Fruit fly (Drosophila melanogaster) whole organism, embryonic: Measurements from ENCODE around the gene CG31495.

ENCODE experiments used
- ATbp ChIP-seq: fragments of 200-800 bp; sonication (Bioruptor generic); optimal IDR thresholded peaks from 2 replicates; lab custom pipeline; 2017; ENCODE audit warnings: missing biosample characterization, mild to moderate bottlenecking, missing genetic modification characterization, missing genetic modification reagents
- CG10147 ChIP-seq: fragments of 200-800 bp; sonication (Bioruptor generic); optimal IDR thresholded peaks from 2 replicates; lab custom pipeline; 2019; ENCODE audit warnings: missing biosample characterization, mild to moderate bottlenecking, missing genetic modification characterization, moderate library complexity
- CG10267 ChIP-seq: fragments of 200-800 bp; sonication (Bioruptor generic); optimal IDR thresholded peaks from 2 replicates; lab custom pipeline; 2018; ENCODE audit warnings: missing biosample characterization, mild to moderate bottlenecking, missing genetic modification characterization, moderate library complexity
- CG11398 ChIP-seq: fragments of 200-800 bp; sonication (Bioruptor generic); optimal IDR thresholded peaks from 2 replicates; lab custom pipeline; 2016; ENCODE audit warnings: missing biosample characterization, missing genetic modification characterization
- CG12769 ChIP-seq: fragments of 200-800 bp; sonication (Bioruptor generic); optimal IDR thresholded peaks from 2 replicates; lab custom pipeline; 2019; ENCODE audit warnings: missing biosample characterization, mild to moderate bottlenecking, missing genetic modification characterization, moderate library complexity
- CG13775 ChIP-seq: fragments of 200-800 bp; sonication (Bioruptor generic); optimal IDR thresholded peaks from 3 replicates; lab custom pipeline; 2017; ENCODE audit warnings: missing biosample characterization, mild to moderate bottlenecking, missing genetic modification characterization
- CG14965 ChIP-seq: fragments of 200-800 bp; sonication (Bioruptor generic); optimal IDR thresholded peaks from 2 replicates; lab custom pipeline; 2016; ENCODE audit warnings: missing biosample characterization, missing genetic modification characterization, borderline replicate concordance
- CG15011 ChIP-seq: fragments of 200-800 bp; sonication (Bioruptor generic); optimal IDR thresholded peaks from 3 replicates; lab custom pipeline; 2018; ENCODE audit warnings: missing biosample characterization, mild to moderate bottlenecking, missing genetic modification characterization
- CG16779 ChIP-seq: fragments of 200-800 bp; sonication (Bioruptor generic); IDR thresholded peaks from 2 replicates; pipeline ENCODE4 v1.3.6; 2022; ENCODE audit warnings: missing biosample characterization, missing genetic modification characterization
- CG17361 ChIP-seq: fragments of 200-800 bp; sonication (Bioruptor generic); IDR thresholded peaks from 3 replicates; pipeline ENCODE4 v1.3.6; 2022; ENCODE audit warnings: missing biosample characterization, missing genetic modification characterization
- CG2199 ChIP-seq: fragments of 200-800 bp; sonication (Bioruptor generic); IDR thresholded peaks from 3 replicates; pipeline ENCODE4 v1.3.6; 2022; ENCODE audit warnings: missing biosample characterization, missing genetic modification characterization
- CG32767 ChIP-seq: fragments of 200-800 bp; sonication (Bioruptor generic); IDR thresholded peaks from 2 replicates; pipeline ENCODE4 v1.3.6; 2022; ENCODE audit warnings: missing biosample characterization, missing genetic modification characterization
- CG4707 ChIP-seq: fragments of 200-800 bp; sonication (Bioruptor generic); optimal IDR thresholded peaks from 2 replicates; lab custom pipeline; 2018; ENCODE audit warnings: missing biosample characterization, mild to moderate bottlenecking, missing genetic modification characterization, moderate library complexity
- CG4820 ChIP-seq: fragments of 200-800 bp; sonication (Bioruptor generic); optimal IDR thresholded peaks from 3 replicates; lab custom pipeline; 2016; ENCODE audit warnings: missing biosample characterization, missing genetic modification characterization
- CG8281 ChIP-seq: fragments of 200-800 bp; sonication (Bioruptor generic); optimal IDR thresholded peaks from 2 replicates; lab custom pipeline; 2018; ENCODE audit warnings: missing biosample characterization, mild to moderate bottlenecking, missing genetic modification characterization, moderate library complexity
- CG8388 ChIP-seq: fragments of 200-800 bp; sonication (Bioruptor generic); optimal IDR thresholded peaks from 2 replicates; lab custom pipeline; 2019; ENCODE audit warnings: missing biosample characterization, mild to moderate bottlenecking, missing genetic modification characterization, moderate library complexity
- CG8478 ChIP-seq: fragments of >200 bp; optimal IDR thresholded peaks from 2 replicates; lab custom pipeline; 2018
- CG8924 ChIP-seq: fragments of 200-800 bp; optimal IDR thresholded peaks from 3 replicates; lab custom pipeline; 2019; ENCODE audit warnings: missing biosample characterization, mild to moderate bottlenecking, missing genetic modification characterization, moderate library complexity
- Deaf1 ChIP-seq: fragments of 200-800 bp; optimal IDR thresholded peaks from 3 replicates; lab custom pipeline; 2019; ENCODE audit warnings: missing biosample characterization, mild to moderate bottlenecking, missing genetic modification characterization, moderate library complexity
- Dip2 ChIP-seq: fragments of 200-800 bp; sonication (Bioruptor generic); IDR thresholded peaks from 2 replicates; pipeline ENCODE4 v1.3.6; 2022; ENCODE audit warnings: missing biosample characterization, missing genetic modification characterization
- Dip3 ChIP-seq: fragments of 200-800 bp; sonication (Bioruptor generic); optimal IDR thresholded peaks from 3 replicates; lab custom pipeline; 2016; ENCODE audit warnings: missing biosample characterization, missing genetic modification characterization
- Drgx ChIP-seq: fragments of 200-800 bp; sonication (Bioruptor generic); IDR thresholded peaks from 2 replicates; pipeline ENCODE4 v1.3.6; 2022; ENCODE audit warnings: missing biosample characterization, missing genetic modification characterization
- Hr78 ChIP-seq, 2 experiments: fragments of 200-800 bp in 1 of 2; fragments of >200 bp in 1 of 2; sonication (Bioruptor generic) in 1 of 2; optimal IDR thresholded peaks; 2 replicates each; lab custom pipeline; 2017 to 2019; ENCODE audit warnings: missing biosample characterization in 2 of 2, missing genetic modification characterization in 2 of 2, mild to moderate bottlenecking in 1 of 2, moderate library complexity in 1 of 2
- Hsf ChIP-seq: fragments of 200-800 bp; sonication (Bioruptor generic); optimal IDR thresholded peaks from 3 replicates; lab custom pipeline; 2016; ENCODE audit warnings: missing biosample characterization, missing genetic modification characterization
- Ptx1 ChIP-seq: fragments of 200-800 bp; sonication (Bioruptor generic); IDR thresholded peaks from 2 replicates; pipeline ENCODE4 v1.3.6; 2022; ENCODE audit warnings: missing biosample characterization, missing genetic modification characterization
- Scr ChIP-seq: fragments of 200-800 bp; sonication (Bioruptor generic); IDR thresholded peaks from 2 replicates; pipeline ENCODE4 v1.3.6; 2022; ENCODE audit warnings: missing biosample characterization, missing genetic modification characterization; ENCODE audit not compliant: partially characterized antibody
- Trl ChIP-seq, 3 experiments: fragments of >200 bp in 2 of 3; fragments of 200-800 bp in 1 of 3; sonication (Bioruptor generic) in 1 of 3; optimal IDR thresholded peaks; 2 replicates in 1 of 3; 3 replicates in 2 of 3; lab custom pipeline; 2016 to 2017; ENCODE audit warnings: missing biosample characterization in 1 of 3, missing genetic modification characterization in 1 of 3
- ara ChIP-seq: fragments of 200-800 bp; sonication (Bioruptor generic); IDR thresholded peaks from 2 replicates; pipeline ENCODE4 v1.3.6; 2022; ENCODE audit warnings: missing biosample characterization, missing genetic modification characterization
- bigmax ChIP-seq: fragments of 200-800 bp; sonication (Bioruptor generic); optimal IDR thresholded peaks from 2 replicates; lab custom pipeline; 2018; ENCODE audit warnings: missing biosample characterization, mild to moderate bottlenecking, missing genetic modification characterization
- cato ChIP-seq: fragments of 200-800 bp; sonication (Bioruptor generic); optimal IDR thresholded peaks from 2 replicates; lab custom pipeline; 2016; ENCODE audit warnings: missing biosample characterization, missing genetic modification characterization, borderline replicate concordance
- crol ChIP-seq: fragments of 200-800 bp; sonication (Bioruptor generic); IDR thresholded peaks from 2 replicates; pipeline ENCODE4 v1.3.6; 2022; ENCODE audit warnings: missing biosample characterization, missing genetic modification characterization
- crp ChIP-seq, 2 experiments: fragments of 200-800 bp; sonication (Bioruptor generic); optimal IDR thresholded peaks; 2 replicates in 1 of 2; 3 replicates in 1 of 2; lab custom pipeline; 2017; ENCODE audit warnings: missing biosample characterization in 2 of 2, missing genetic modification characterization in 2 of 2, mild to moderate bottlenecking in 1 of 2, moderate library complexity in 1 of 2
- dati ChIP-seq: fragments of 200-800 bp; sonication (Bioruptor generic); IDR thresholded peaks from 2 replicates; pipeline ENCODE4 v1.3.6; 2022; ENCODE audit warnings: missing biosample characterization, missing genetic modification characterization
- disco-r ChIP-seq: fragments of 200-800 bp; sonication (Bioruptor generic); optimal IDR thresholded peaks from 2 replicates; lab custom pipeline; 2016; ENCODE audit warnings: missing biosample characterization, missing genetic modification characterization
- dpn ChIP-seq, 2 experiments: fragments of 200-800 bp; sonication (Bioruptor generic); optimal IDR thresholded peaks; 3 replicates each; lab custom pipeline; 2016; ENCODE audit warnings: missing biosample characterization in 2 of 2, missing genetic modification characterization in 2 of 2
- ftz-f1 ChIP-seq: fragments of 200-800 bp; sonication (Bioruptor generic); optimal IDR thresholded peaks from 2 replicates; lab custom pipeline; 2016; ENCODE audit warnings: missing biosample characterization, missing genetic modification characterization
- gro ChIP-seq: fragments of 200-800 bp; sonication (Bioruptor generic); optimal IDR thresholded peaks from 2 replicates; lab custom pipeline; 2016; ENCODE audit warnings: missing biosample characterization, missing genetic modification characterization
- her ChIP-seq: fragments of 200-800 bp; sonication (Bioruptor generic); optimal IDR thresholded peaks from 2 replicates; lab custom pipeline; 2016; ENCODE audit warnings: missing biosample characterization, missing genetic modification characterization
- maf-S ChIP-seq: fragments of 200-800 bp; sonication (Bioruptor generic); optimal IDR thresholded peaks from 2 replicates; lab custom pipeline; 2016; ENCODE audit warnings: missing biosample characterization, missing genetic modification characterization
- mirr ChIP-seq: fragments of 200-800 bp; sonication (Bioruptor generic); optimal IDR thresholded peaks from 3 replicates; lab custom pipeline; 2018; ENCODE audit warnings: missing biosample characterization, mild to moderate bottlenecking, missing genetic modification characterization
- nom ChIP-seq: fragments of 200-800 bp; sonication (Bioruptor generic); optimal IDR thresholded peaks from 2 replicates; lab custom pipeline; 2017; ENCODE audit warnings: missing biosample characterization, missing genetic modification characterization, mild to moderate bottlenecking, moderate library complexity, missing genetic modification reagents
- odd ChIP-seq: fragments of 200-800 bp; sonication (Bioruptor generic); optimal IDR thresholded peaks from 2 replicates; lab custom pipeline; 2017; ENCODE audit warnings: missing biosample characterization, mild to moderate bottlenecking, missing genetic modification characterization
- so ChIP-seq: fragments of 200-800 bp; sonication (Bioruptor generic); IDR thresholded peaks from 3 replicates; pipeline ENCODE4 v1.3.6; 2022; ENCODE audit warnings: missing biosample characterization, missing genetic modification characterization
- sob ChIP-seq: fragments of 200-800 bp; sonication (Bioruptor generic); IDR thresholded peaks from 2 replicates; pipeline ENCODE4 v1.3.6; 2022; ENCODE audit warnings: missing biosample characterization, missing genetic modification characterization
- stc ChIP-seq: fragments of 200-800 bp; sonication (Bioruptor generic); IDR thresholded peaks from 2 replicates; pipeline ENCODE4 v1.3.6; 2022; ENCODE audit warnings: missing biosample characterization, missing genetic modification characterization
- sug ChIP-seq: fragments of 200-800 bp; optimal IDR thresholded peaks from 2 replicates; lab custom pipeline; 2019; ENCODE audit warnings: missing biosample characterization, mild to moderate bottlenecking, missing genetic modification characterization, moderate library complexity
- twi ChIP-seq: fragments of 200-800 bp; optimal IDR thresholded peaks from 2 replicates; lab custom pipeline; 2019; ENCODE audit warnings: missing biosample characterization, mild to moderate bottlenecking, missing genetic modification characterization, moderate library complexity
- zfh1 ChIP-seq: fragments of 200-800 bp; sonication (Bioruptor generic); IDR thresholded peaks from 3 replicates; pipeline ENCODE4 v1.3.6; 2022; ENCODE audit warnings: missing biosample characterization, missing genetic modification characterization

The CG31495 gene

dm6 chr3R:13815566-13816374 lies 24.0 kb downstream of the CG31495 start (continued):
- TF ChIP-seq CG11398 (no peak), crol (GFP tag; lab: Robert Waterston, UW) (peak; percentile 53; the same call in 1 of the 2 replicates)

DNA sequence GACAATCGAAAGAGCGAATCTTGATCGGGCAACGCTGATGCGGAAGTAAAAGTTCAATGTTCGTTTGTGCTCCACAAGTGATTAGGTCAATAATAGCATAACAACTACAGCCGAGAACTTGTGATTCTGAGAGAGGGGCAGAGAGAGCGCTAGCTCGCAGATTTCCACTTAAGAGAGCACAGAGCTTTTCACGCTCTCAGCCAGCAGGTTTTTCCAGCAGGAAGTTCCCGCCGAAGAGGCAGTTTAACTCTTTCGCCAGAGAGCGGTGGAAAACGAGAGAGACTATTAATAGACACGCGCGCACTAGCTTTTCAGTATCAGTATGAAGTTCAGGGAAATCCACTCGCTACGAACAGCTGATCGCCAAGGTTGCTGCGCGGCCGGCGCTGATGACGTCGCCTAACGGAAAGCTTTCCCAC lies 24.7 kb downstream of the CG31495 start:
- TF ChIP-seq CG15011 (GFP tag; lab: Kevin White, UChicago) (no peak), Scr (GFP tag; lab: Robert Waterston, UW) (no peak), Hsf (GFP tag; lab: Kevin White, UChicago) (no peak), twi (tag; lab: Kevin White, UChicago) (no peak), CG16779 (GFP tag; lab: Robert Waterston, UW) (no peak), crp (GFP tag; optimal IDR thresholded peaks at IDR 0.05; lab: Kevin White, UChicago) (peak in 1 of 2 experiments; percentile 58), ftz-f1 (GFP tag; lab: Kevin White, UChicago) (peak; percentile 57), CG8924 (tag; lab: Kevin White, UChicago) (no peak), CG8478 (no peak), gro (GFP tag; lab: Kevin White, UChicago) (peak; percentile 11), nom (GFP tag; lab: Kevin White, UChicago) (no peak), bigmax (GFP tag; lab: Kevin White, UChicago) (no peak), CG10147 (GFP tag; lab: Kevin White, UChicago) (no peak), CG17361 (no peak), Dip3 (GFP tag; lab: Kevin White, UChicago) (no peak), CG12769 (tag; lab: Kevin White, UChicago) (no peak), CG13775 (GFP tag; lab: Kevin White, UChicago) (no peak), cato (GFP tag; lab: Kevin White, UChicago) (no peak), CG2199 (GFP tag; lab: Robert Waterston, UW) (no peak), CG8388 (GFP tag; lab: Kevin White, UChicago) (no peak), CG4820 (no peak), mirr (GFP tag; lab: Kevin White, UChicago) (no peak), Dip2 (GFP tag; lab: Robert Waterston, UW) (no peak), Drgx (GFP tag; lab: Robert Waterston, UW) (no peak), Ptx1 (no peak), ara (GFP tag; lab: Robert Waterston, UW) (no peak), odd (GFP tag; lab: Kevin White, UChicago) (no peak), disco-r (GFP tag; lab: Kevin White, UChicago) (no peak), CG32767 (GFP tag; lab: Robert Waterston, UW) (no peak), CG8281 (tag; lab: Kevin White, UChicago) (no peak), Deaf1 (no peak), dpn (GFP tag; optimal IDR thresholded peaks at IDR 0.05; lab: Kevin White, UChicago) (no peak), CG14965 (GFP tag; lab: Kevin White, UChicago) (no peak), zfh1 (GFP tag; lab: Robert Waterston, UW) (0 out of 3 replicates have a peak, but pooled peaks have one; percentile 29), sob (no peak), maf-S (GFP tag; lab: Kevin White, UChicago) (no peak), stc (GFP tag; lab: Robert Waterston, UW) (no peak; the same call in 1 of the 2 replicates), sug (tag; lab: Kevin White, UChicago) (no peak), so (GFP tag; lab: Robert Waterston, UW) (peak; percentile 21; the same call in 1 of the 3 replicates), CG10267 (tag; lab: Kevin White, UChicago) (no peak), her (GFP tag; lab: Kevin White, UChicago) (no peak), CG4707 (GFP tag; lab: Kevin White, UChicago) (no peak), Trl (optimal IDR thresholded peaks at IDR 0.05; lab: Kevin White, UChicago) (peak; percentile 91 to 94), Trl (GFP tag; optimal IDR thresholded peaks at IDR 0.05; lab: Kevin White, UChicago) (no peak), dati (GFP tag; lab: Robert Waterston, UW) (no peak), ATbp (GFP tag; lab: Kevin White, UChicago) (no peak), Hr78 (GFP tag; optimal IDR thresholded peaks at IDR 0.05; lab: Kevin White, UChicago) (peak in 1 of 2 experiments; percentile 82)
